Fruit fly (Drosophila melanogaster) whole organism, embryonic: ENCODE data around the gene Pfas.

Experiments
- Aef1 ChIP-seq: fragments of 200-800 bp; sonication (Bioruptor generic); IDR thresholded peaks from 3 replicates; pipeline ENCODE4 v1.3.6; 2022; ENCODE audit warnings: missing biosample characterization, missing genetic modification characterization
- CG14710 ChIP-seq: fragments of 200-800 bp; sonication (Bioruptor generic); optimal IDR thresholded peaks from 3 replicates; lab custom pipeline; 2019; ENCODE audit warnings: missing biosample characterization, mild to moderate bottlenecking, missing genetic modification characterization, moderate library complexity
- CG14860 ChIP-seq: fragments of 200-800 bp; sonication (Bioruptor generic); IDR thresholded peaks from 3 replicates; pipeline ENCODE4 v1.3.6; 2022; ENCODE audit warnings: missing biosample characterization, missing genetic modification characterization; ENCODE audit not compliant: partially characterized antibody
- CG1603 ChIP-seq: fragments of 200-800 bp; sonication (Bioruptor generic); optimal IDR thresholded peaks from 2 replicates; lab custom pipeline; 2019; ENCODE audit warnings: missing biosample characterization, mild to moderate bottlenecking, missing genetic modification characterization, moderate library complexity
- CG1647 ChIP-seq: fragments of 200-800 bp; sonication (Bioruptor generic); optimal IDR thresholded peaks from 3 replicates; lab custom pipeline; 2016; ENCODE audit warnings: missing biosample characterization, missing genetic modification characterization
- CG17385 ChIP-seq: fragments of 200-800 bp; sonication (Bioruptor generic); optimal IDR thresholded peaks from 3 replicates; lab custom pipeline; 2018; ENCODE audit warnings: missing biosample characterization, mild to moderate bottlenecking, missing genetic modification characterization
- CG18262 ChIP-seq: fragments of 200-800 bp; optimal IDR thresholded peaks from 3 replicates; lab custom pipeline; 2019; ENCODE audit warnings: missing biosample characterization, mild to moderate bottlenecking, missing genetic modification characterization, moderate library complexity
- CG18764 ChIP-seq: fragments of 200-800 bp; sonication (Bioruptor generic); optimal IDR thresholded peaks from 3 replicates; lab custom pipeline; 2016; ENCODE audit warnings: missing biosample characterization, missing genetic modification characterization
- CG2712 ChIP-seq: fragments of 200-800 bp; optimal IDR thresholded peaks from 3 replicates; lab custom pipeline; 2019; ENCODE audit warnings: missing biosample characterization, mild to moderate bottlenecking, missing genetic modification characterization, moderate library complexity
- CG2875 ChIP-seq: fragments of 200-800 bp; sonication (Bioruptor generic); optimal IDR thresholded peaks from 2 replicates; lab custom pipeline; 2017; ENCODE audit warnings: missing biosample characterization, mild to moderate bottlenecking, missing genetic modification characterization, missing genetic modification reagents
- CG42726 ChIP-seq: fragments of 200-800 bp; sonication (Bioruptor generic); IDR thresholded peaks from 2 replicates; pipeline ENCODE4 v1.3.6; 2022; ENCODE audit warnings: missing biosample characterization, missing genetic modification characterization; ENCODE audit not compliant: partially characterized antibody
- CG7987 ChIP-seq: fragments of 200-800 bp; sonication (Bioruptor generic); optimal IDR thresholded peaks from 2 replicates; lab custom pipeline; 2018; ENCODE audit warnings: missing biosample characterization, mild to moderate bottlenecking, missing genetic modification characterization, moderate library complexity
- CG8478 ChIP-seq: fragments of >200 bp; optimal IDR thresholded peaks from 2 replicates; lab custom pipeline; 2018
- CG9437 ChIP-seq: fragments of 200-800 bp; sonication (Bioruptor generic); optimal IDR thresholded peaks from 2 replicates; lab custom pipeline; 2018; ENCODE audit warnings: missing biosample characterization, mild to moderate bottlenecking, missing genetic modification characterization
- D ChIP-seq, 2 experiments: fragments of 200-800 bp in 1 of 2; fragments of >200 bp in 1 of 2; sonication (Bioruptor generic) in 1 of 2; optimal IDR thresholded peaks; 2 replicates in 1 of 2; 3 replicates in 1 of 2; lab custom pipeline; 2017; ENCODE audit warnings: mild to moderate bottlenecking in 1 of 2, missing biosample characterization in 1 of 2, missing genetic modification characterization in 1 of 2, missing genetic modification reagents in 1 of 2
- D19A ChIP-seq: fragments of 200-800 bp; optimal IDR thresholded peaks from 3 replicates; lab custom pipeline; 2019; ENCODE audit warnings: missing biosample characterization, mild to moderate bottlenecking, missing genetic modification characterization, moderate library complexity
- Deaf1 ChIP-seq: fragments of 200-800 bp; optimal IDR thresholded peaks from 3 replicates; lab custom pipeline; 2019; ENCODE audit warnings: missing biosample characterization, mild to moderate bottlenecking, missing genetic modification characterization, moderate library complexity
- Elba2 ChIP-seq: fragments of 200-800 bp; sonication (Bioruptor generic); optimal IDR thresholded peaks from 3 replicates; lab custom pipeline; 2016; ENCODE audit warnings: missing biosample characterization, missing genetic modification characterization
- Ets65A ChIP-seq: fragments of 200-800 bp; sonication (Bioruptor generic); peaks from one replicate; lab custom pipeline; 2016; ENCODE audit warnings: missing biosample characterization, missing genetic modification characterization
- GATAe ChIP-seq: fragments of 200-800 bp; sonication (Bioruptor generic); conservative IDR thresholded peaks from 2 replicates; pipeline ENCODE4 v1.3.6; 2022; ENCODE audit warnings: missing biosample characterization, missing genetic modification characterization
- Hr78 ChIP-seq, 2 experiments: fragments of 200-800 bp in 1 of 2; fragments of >200 bp in 1 of 2; sonication (Bioruptor generic) in 1 of 2; optimal IDR thresholded peaks; 2 replicates each; lab custom pipeline; 2017 to 2019; ENCODE audit warnings: missing biosample characterization in 2 of 2, missing genetic modification characterization in 2 of 2, mild to moderate bottlenecking in 1 of 2, moderate library complexity in 1 of 2
- Hsf ChIP-seq: fragments of 200-800 bp; sonication (Bioruptor generic); optimal IDR thresholded peaks from 3 replicates; lab custom pipeline; 2016; ENCODE audit warnings: missing biosample characterization, missing genetic modification characterization
- Jarid2 ChIP-seq: fragments of 200-800 bp; sonication (Bioruptor generic); optimal IDR thresholded peaks from 3 replicates; lab custom pipeline; 2017; ENCODE audit warnings: mild to moderate bottlenecking, missing biosample characterization, missing genetic modification reagents, missing genetic modification characterization
- Kr ChIP-seq: fragments of 200-800 bp; sonication (Bioruptor generic); optimal IDR thresholded peaks from 2 replicates; lab custom pipeline; 2017; ENCODE audit warnings: missing biosample characterization, mild to moderate bottlenecking, missing genetic modification characterization
- Max ChIP-seq: fragments of 200-800 bp; sonication (Bioruptor generic); optimal IDR thresholded peaks from 2 replicates; lab custom pipeline; 2016; ENCODE audit warnings: missing biosample characterization, mild to moderate bottlenecking, missing genetic modification characterization
- NfI ChIP-seq: fragments of 200-800 bp; sonication (Bioruptor generic); optimal IDR thresholded peaks from 3 replicates; lab custom pipeline; 2018; ENCODE audit warnings: missing biosample characterization, mild to moderate bottlenecking, missing genetic modification characterization, moderate library complexity
- Ptx1 ChIP-seq: fragments of 200-800 bp; sonication (Bioruptor generic); IDR thresholded peaks from 2 replicates; pipeline ENCODE4 v1.3.6; 2022; ENCODE audit warnings: missing biosample characterization, missing genetic modification characterization
- chinmo ChIP-seq: fragments of 200-800 bp; sonication (Bioruptor generic); IDR thresholded peaks from 4 replicates; pipeline ENCODE4 v1.3.6; 2022; ENCODE audit warnings: missing biosample characterization, missing genetic modification characterization; ENCODE audit not compliant: partially characterized antibody
- da ChIP-seq: fragments of 200-800 bp; sonication (Bioruptor generic); optimal IDR thresholded peaks from 2 replicates; lab custom pipeline; 2016; ENCODE audit warnings: missing biosample characterization, missing genetic modification characterization
- ems ChIP-seq: fragments of 200-800 bp; sonication (Bioruptor generic); optimal IDR thresholded peaks from 3 replicates; lab custom pipeline; 2016; ENCODE audit warnings: missing biosample characterization, missing genetic modification characterization
- fd64A ChIP-seq: fragments of 200-800 bp; sonication (Bioruptor generic); optimal IDR thresholded peaks from 3 replicates; lab custom pipeline; 2018; ENCODE audit warnings: missing biosample characterization, mild to moderate bottlenecking, missing genetic modification characterization
- gcm ChIP-seq: fragments of 200-800 bp; sonication (Bioruptor generic); optimal IDR thresholded peaks from 2 replicates; lab custom pipeline; 2019; ENCODE audit warnings: missing biosample characterization, mild to moderate bottlenecking, missing genetic modification characterization, moderate library complexity
- gsb-n ChIP-seq: fragments of 200-800 bp; sonication (Bioruptor generic); optimal IDR thresholded peaks from 3 replicates; lab custom pipeline; 2018; ENCODE audit warnings: missing biosample characterization, mild to moderate bottlenecking, missing genetic modification characterization
- jumu ChIP-seq: fragments of 200-800 bp; sonication (Bioruptor generic); optimal IDR thresholded peaks from 3 replicates; lab custom pipeline; 2016; ENCODE audit warnings: missing biosample characterization, missing genetic modification characterization
- kah ChIP-seq: fragments of 200-800 bp; sonication (Bioruptor generic); optimal IDR thresholded peaks from 2 replicates; lab custom pipeline; 2018; ENCODE audit warnings: missing biosample characterization, mild to moderate bottlenecking, missing genetic modification characterization
- kni ChIP-seq: fragments of 200-800 bp; sonication (Bioruptor generic); optimal IDR thresholded peaks from 3 replicates; lab custom pipeline; 2017; ENCODE audit warnings: mild to moderate bottlenecking, missing biosample characterization, missing genetic modification reagents, missing genetic modification characterization
- lov ChIP-seq, 2 experiments: fragments of 200-800 bp in 1 of 2; fragments of >200 bp in 1 of 2; sonication (Bioruptor generic) in 1 of 2; IDR thresholded peaks in 1 of 2; optimal IDR thresholded peaks in 1 of 2; 2 replicates in 1 of 2; 3 replicates in 1 of 2; pipeline versions ENCODE4 v1.3.6 to Lab custom; 2017 to 2022; ENCODE audit warnings: missing biosample characterization in 1 of 2, missing genetic modification characterization in 1 of 2
- mirr ChIP-seq: fragments of 200-800 bp; sonication (Bioruptor generic); optimal IDR thresholded peaks from 3 replicates; lab custom pipeline; 2018; ENCODE audit warnings: missing biosample characterization, mild to moderate bottlenecking, missing genetic modification characterization
- prd ChIP-seq, 3 experiments: fragments of >200 bp in 2 of 3; fragments of 200-800 bp in 1 of 3; sonication (Bioruptor generic) in 1 of 3; optimal IDR thresholded peaks in 2 of 3; IDR thresholded peaks in 1 of 3; 2 replicates in 2 of 3; 3 replicates in 1 of 3; pipeline versions ENCODE4 v1.3.6 to Lab custom; 2017 to 2022; ENCODE audit warnings: missing biosample characterization in 1 of 3, missing genetic modification characterization in 1 of 3
- sqz ChIP-seq: fragments of 200-800 bp; sonication (Bioruptor generic); optimal IDR thresholded peaks from 3 replicates; lab custom pipeline; 2018; ENCODE audit warnings: missing biosample characterization, mild to moderate bottlenecking, missing genetic modification characterization
- stwl ChIP-seq: fragments of 200-800 bp; sonication (Bioruptor generic); optimal IDR thresholded peaks from 3 replicates; lab custom pipeline; 2018; ENCODE audit warnings: missing biosample characterization, mild to moderate bottlenecking, missing genetic modification characterization, moderate library complexity
- tll ChIP-seq, 2 experiments: fragments of 200-800 bp in 1 of 2; fragments of >200 bp in 1 of 2; sonication (Bioruptor generic) in 1 of 2; optimal IDR thresholded peaks; 2 replicates each; lab custom pipeline; 2017 to 2019; ENCODE audit warnings: missing biosample characterization in 2 of 2, missing genetic modification characterization in 2 of 2, mild to moderate bottlenecking in 1 of 2, moderate library complexity in 1 of 2
- vfl ChIP-seq: fragments of 200-800 bp; sonication (Bioruptor generic); optimal IDR thresholded peaks from 2 replicates; lab custom pipeline; 2016; ENCODE audit warnings: missing biosample characterization, missing genetic modification characterization
- z ChIP-seq: fragments of 200-800 bp; sonication (Bioruptor generic); IDR thresholded peaks from 3 replicates; pipeline ENCODE4 v1.3.6; 2022; ENCODE audit warnings: missing biosample characterization, missing genetic modification characterization
- zen ChIP-seq: fragments of 200-800 bp; sonication (Bioruptor generic); optimal IDR thresholded peaks from 3 replicates; lab custom pipeline; 2018; ENCODE audit warnings: missing biosample characterization, mild to moderate bottlenecking, missing genetic modification characterization, moderate library complexity

Gene Pfas

dm6 chr2L:6080329-6080728 is 34.5 kb upstream of the Pfas start (continued):
- no peak for TF ChIP-seq Hsf
- no peak for TF ChIP-seq Ptx1 (GFP tag; lab: Robert Waterston, UW)

- TF ChIP-seq Deaf1 (tag; lab: Kevin White, UChicago), result peak; percentile 53
- peak; percentile 100 for TF ChIP-seq CG42726
- TF ChIP-seq kah (GFP tag; lab: Kevin White, UChicago), result peak; percentile 46
- TF ChIP-seq kni, result peak; percentile 99
- peak; percentile 50 for TF ChIP-seq D (optimal IDR thresholded peaks at IDR 0.05; lab: Kevin White, UChicago)
- TF ChIP-seq D (GFP tag; optimal IDR thresholded peaks at IDR 0.05; lab: Kevin White, UChicago), result peak; percentile 11
- TF ChIP-seq da, result peak; percentile 92
- 0 out of 4 replicates have a peak, but pooled peaks have one; percentile 23 for TF ChIP-seq chinmo (GFP tag; lab: Robert Waterston, UW)
- TF ChIP-seq jumu, result no peak
- peak; percentile 38 for TF ChIP-seq fd64A (GFP tag; lab: Kevin White, UChicago)
- TF ChIP-seq z, result peak; percentile 91
- peak; percentile 75 for TF ChIP-seq CG8478 (lab: Kevin White, UChicago)
- no peak for TF ChIP-seq GATAe (GFP tag; lab: Robert Waterston, UW)
- TF ChIP-seq Jarid2, result peak; percentile 28
- peak; percentile 29 for TF ChIP-seq Ets65A (GFP tag; lab: Kevin White, UChicago)
- no peak for TF ChIP-seq CG9437 (GFP tag; lab: Kevin White, UChicago)
- peak in 1 of 2 experiments; percentile 34 for TF ChIP-seq Hr78 (GFP tag; optimal IDR thresholded peaks at IDR 0.05; lab: Kevin White, UChicago)
- peak; percentile 78 for TF ChIP-seq Kr (GFP tag; lab: Kevin White, UChicago)
- no peak for TF ChIP-seq mirr (GFP tag; lab: Kevin White, UChicago)
- no peak for TF ChIP-seq prd (optimal IDR thresholded peaks at IDR 0.05; lab: Kevin White, UChicago)
- peak; percentile 18; the same call in 1 of the 3 replicates for TF ChIP-seq prd (GFP tag; IDR thresholded peaks at IDR 0.05; lab: Robert Waterston, UW)
- TF ChIP-seq CG17385 (GFP tag; lab: Kevin White, UChicago), result peak; percentile 79
- peak; percentile 17 for TF ChIP-seq CG2712 (tag; lab: Kevin White, UChicago)
- peak; percentile 14 for TF ChIP-seq gsb-n (tag; lab: Kevin White, UChicago)
- TF ChIP-seq Aef1 (GFP tag; lab: Robert Waterston, UW), result no peak
- TF ChIP-seq ems (GFP tag; lab: Kevin White, UChicago), result no peak
- no peak for TF ChIP-seq CG1603 (tag; lab: Kevin White, UChicago)
- no peak for TF ChIP-seq vfl
- TF ChIP-seq CG1647 (GFP tag; lab: Kevin White, UChicago), result no peak
- peak; percentile 84 for TF ChIP-seq Max (GFP tag; lab: Kevin White, UChicago)
- peak; percentile 69 for TF ChIP-seq CG7987 (GFP tag; lab: Kevin White, UChicago)
- TF ChIP-seq tll (GFP tag; optimal IDR thresholded peaks at IDR 0.05; lab: Kevin White, UChicago), result peak in 1 of 2 experiments; percentile 98
- no peak for TF ChIP-seq sqz (GFP tag; lab: Kevin White, UChicago)
- TF ChIP-seq zen (tag; lab: Kevin White, UChicago), result peak; percentile 82
- peak; percentile 5 for TF ChIP-seq CG18262 (tag; lab: Kevin White, UChicago)
- no peak for TF ChIP-seq NfI
- no peak for TF ChIP-seq lov (optimal IDR thresholded peaks at IDR 0.05; lab: Kevin White, UChicago)
- no peak for TF ChIP-seq lov (GFP tag; IDR thresholded peaks at IDR 0.05; lab: Robert Waterston, UW)
- peak; percentile 27 for TF ChIP-seq CG14710 (tag; lab: Kevin White, UChicago)
- peak; percentile 64 for TF ChIP-seq stwl (tag; lab: Kevin White, UChicago)
- peak; percentile 11 for TF ChIP-seq CG2875 (GFP tag; lab: Kevin White, UChicago)
- peak; percentile 94 for TF ChIP-seq gcm (GFP tag; lab: Kevin White, UChicago)
- TF ChIP-seq Elba2 (GFP tag; lab: Kevin White, UChicago), result peak; percentile 73
- no peak for TF ChIP-seq CG18764 (GFP tag; lab: Kevin White, UChicago)
- peak; percentile 30 for TF ChIP-seq D19A (tag; lab: Kevin White, UChicago)
- TF ChIP-seq CG14860 (GFP tag; lab: Robert Waterston, UW), result peak; percentile 20; the same call in 1 of the 3 replicates
These were observed 33.0 kb upstream of the Pfas start for dm6 chr2L:6078757-6079351.
